Worm (Caenorhabditis elegans): ENCODE data around the gene Y11D7A.10.

DNA sequence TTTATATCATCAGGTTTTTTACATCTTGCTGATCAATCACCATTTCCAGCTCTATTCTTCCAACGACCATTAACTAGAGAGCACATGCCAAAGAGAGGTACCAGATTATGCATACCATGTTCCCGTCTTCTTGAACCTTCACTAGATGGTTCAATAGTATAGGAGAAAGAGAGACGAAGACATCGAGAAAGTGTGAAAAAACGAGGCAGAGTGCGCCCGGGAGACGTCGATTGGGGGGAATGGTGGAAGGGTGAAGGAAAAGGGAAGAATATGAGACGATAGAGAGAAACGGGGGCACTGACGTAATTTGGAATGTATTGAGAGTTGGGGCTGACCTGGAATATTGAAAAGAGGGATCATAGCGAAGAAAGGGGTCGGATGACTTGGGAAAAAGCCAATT is 8.0 kb upstream of the Y11D7A.10 start:
- TF ChIP-seq egl-27 (tag; optimal IDR thresholded peaks at IDR 0.05), result no peak
- no peak for TF ChIP-seq unc-62 (GFP tag; optimal IDR thresholded peaks at IDR 0.05)
- no peak for TF ChIP-seq elt-2 (tag; optimal IDR thresholded peaks at IDR 0.05)
- no peak for TF ChIP-seq ceh-9 (tag; optimal IDR thresholded peaks at IDR 0.05)
- TF ChIP-seq ama-1 (optimal IDR thresholded peaks at IDR 0.05), result no peak
- no peak for TF ChIP-seq nhr-237 (tag; optimal IDR thresholded peaks at IDR 0.05)
- TF ChIP-seq skn-1 (tag; optimal IDR thresholded peaks at IDR 0.05), result no peak

Measured in whole organism, L3 larva.